Worm (Caenorhabditis elegans) whole organism, midembryonic: ENCODE results near the gene R01E6.2.

Source experiments
- T22C8.4 ChIP-seq: fragments of 200-800 bp; sonication (Bioruptor generic); IDR thresholded peaks from 2 replicates; pipeline ENCODE4 v1.3.6; 2022; ENCODE audit warnings: missing genetic modification characterization, missing compliant biosample characterization
- med-1 ChIP-seq: sonication (generic microtip); optimal IDR thresholded peaks from 2 replicates; lab custom pipeline; 2017; ENCODE audit warnings: missing genetic modification characterization, mild to moderate bottlenecking, missing compliant biosample characterization, antibody characterized with exemption, missing genetic modification reagents; ENCODE audit not compliant: insufficient read depth
- tab-1 ChIP-seq: fragments of 200-800 bp; sonication (Bioruptor generic); IDR thresholded peaks from 2 replicates; pipeline ENCODE4 v1.3.6; 2022; ENCODE audit warnings: missing genetic modification characterization, missing compliant biosample characterization

DNA sequence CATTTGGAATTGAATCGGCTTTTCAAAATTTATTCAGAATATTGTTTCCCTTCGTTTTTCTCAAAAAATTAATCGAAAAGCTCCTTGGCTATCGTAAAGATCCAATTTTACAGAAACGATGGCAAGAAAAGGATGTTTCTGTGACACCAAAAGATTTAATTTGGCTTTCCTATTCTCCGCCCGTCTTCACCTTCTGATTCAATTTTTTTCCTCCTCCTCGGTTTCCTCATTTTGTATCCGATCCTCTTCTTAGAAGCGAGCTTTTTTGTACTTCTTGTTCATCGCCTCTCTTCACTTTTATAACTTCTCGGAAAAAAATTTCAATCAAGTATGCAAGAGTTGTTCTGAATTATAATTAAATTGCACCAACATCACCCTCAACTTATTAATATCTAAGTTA, 43.7 kb upstream of the R01E6.2 start:
- TF ChIP-seq med-1 (no peak), tab-1 (no peak), T22C8.4 (GFP tag; lab: Robert Waterston, UW) (no peak)
